Fruit fly (Drosophila melanogaster) whole organism, embryonic: ENCODE results near the gene CG15890.
A peak's percentile ranks its signal among the peaks of the same experiment; 100 is the strongest.

ENCODE experiments used
- Adf1 ChIP-seq: fragments of 200-800 bp; sonication (Bioruptor generic); IDR thresholded peaks from 2 replicates; pipeline ENCODE4 v1.3.6; 2022; ENCODE audit warnings: missing biosample characterization, missing genetic modification characterization
- Aef1 ChIP-seq: fragments of 200-800 bp; sonication (Bioruptor generic); IDR thresholded peaks from 3 replicates; pipeline ENCODE4 v1.3.6; 2022; ENCODE audit warnings: missing biosample characterization, missing genetic modification characterization
- Antp ChIP-seq: fragments of 200-800 bp; sonication (Bioruptor generic); optimal IDR thresholded peaks from 3 replicates; lab custom pipeline; 2016; ENCODE audit warnings: missing biosample characterization, missing genetic modification characterization
- CG10321 ChIP-seq: fragments of 200-800 bp; sonication (Bioruptor generic); IDR thresholded peaks from 2 replicates; pipeline ENCODE4 v1.3.6; 2022; ENCODE audit warnings: missing biosample characterization, missing genetic modification characterization
- CG11456 ChIP-seq: fragments of 200-800 bp; sonication (Bioruptor generic); IDR thresholded peaks from 3 replicates; pipeline ENCODE4 v1.3.6; 2022; ENCODE audit warnings: missing biosample characterization, missing genetic modification characterization
- CG12769 ChIP-seq: fragments of 200-800 bp; sonication (Bioruptor generic); optimal IDR thresholded peaks from 2 replicates; lab custom pipeline; 2019; ENCODE audit warnings: missing biosample characterization, mild to moderate bottlenecking, missing genetic modification characterization, moderate library complexity
- CG13287 ChIP-seq: fragments of 200-800 bp; sonication (Bioruptor generic); IDR thresholded peaks from 2 replicates; pipeline ENCODE4 v1.3.6; 2022; ENCODE audit warnings: missing biosample characterization, missing genetic modification characterization; ENCODE audit not compliant: partially characterized antibody
- CG14667 ChIP-seq: fragments of 200-800 bp; sonication (Bioruptor generic); IDR thresholded peaks from 2 replicates; pipeline ENCODE4 v1.3.6; 2022; ENCODE audit warnings: missing biosample characterization, missing genetic modification characterization
- CG15269 ChIP-seq: fragments of 200-800 bp; sonication (Bioruptor generic); optimal IDR thresholded peaks from 2 replicates; lab custom pipeline; 2018; ENCODE audit warnings: missing biosample characterization, mild to moderate bottlenecking, missing genetic modification characterization, moderate library complexity
- CG16779 ChIP-seq: fragments of 200-800 bp; sonication (Bioruptor generic); IDR thresholded peaks from 2 replicates; pipeline ENCODE4 v1.3.6; 2022; ENCODE audit warnings: missing biosample characterization, missing genetic modification characterization
- CG17802 ChIP-seq: fragments of 200-800 bp; sonication (Bioruptor generic); optimal IDR thresholded peaks from 2 replicates; lab custom pipeline; 2018; ENCODE audit warnings: missing biosample characterization, mild to moderate bottlenecking, missing genetic modification characterization, moderate library complexity
- CG17829 ChIP-seq: fragments of 200-800 bp; optimal IDR thresholded peaks from 2 replicates; lab custom pipeline; 2019; ENCODE audit warnings: missing biosample characterization, mild to moderate bottlenecking, missing genetic modification characterization, moderate library complexity
- CG2678 ChIP-seq: fragments of 200-800 bp; sonication (Bioruptor generic); optimal IDR thresholded peaks from 3 replicates; lab custom pipeline; 2019; ENCODE audit warnings: missing biosample characterization, mild to moderate bottlenecking, missing genetic modification characterization, moderate library complexity
- CG31365 ChIP-seq: fragments of 200-800 bp; sonication (Bioruptor generic); optimal IDR thresholded peaks from 2 replicates; lab custom pipeline; 2018; ENCODE audit warnings: missing biosample characterization, mild to moderate bottlenecking, missing genetic modification characterization
- CG32767 ChIP-seq: fragments of 200-800 bp; sonication (Bioruptor generic); IDR thresholded peaks from 2 replicates; pipeline ENCODE4 v1.3.6; 2022; ENCODE audit warnings: missing biosample characterization, missing genetic modification characterization
- CG34422 ChIP-seq: fragments of 200-800 bp; sonication (Bioruptor generic); IDR thresholded peaks from 3 replicates; pipeline ENCODE4 v1.3.6; 2022; ENCODE audit warnings: missing biosample characterization, missing genetic modification characterization
- CG4617 ChIP-seq: fragments of 200-800 bp; sonication (Bioruptor generic); optimal IDR thresholded peaks from 3 replicates; lab custom pipeline; 2016; ENCODE audit warnings: missing biosample characterization, missing genetic modification characterization, borderline replicate concordance
- CG4820 ChIP-seq: fragments of 200-800 bp; sonication (Bioruptor generic); optimal IDR thresholded peaks from 3 replicates; lab custom pipeline; 2016; ENCODE audit warnings: missing biosample characterization, missing genetic modification characterization
- CG7745 ChIP-seq: fragments of 200-800 bp; sonication (Bioruptor generic); optimal IDR thresholded peaks from 2 replicates; lab custom pipeline; 2018; ENCODE audit warnings: missing biosample characterization, mild to moderate bottlenecking, missing genetic modification characterization, moderate library complexity
- CG7963 ChIP-seq: fragments of 200-800 bp; sonication (Bioruptor generic); IDR thresholded peaks from 3 replicates; pipeline ENCODE4 v1.3.6; 2022; ENCODE audit warnings: missing biosample characterization, missing genetic modification characterization; ENCODE audit not compliant: partially characterized antibody
- D ChIP-seq, 2 experiments: fragments of 200-800 bp in 1 of 2; fragments of >200 bp in 1 of 2; sonication (Bioruptor generic) in 1 of 2; optimal IDR thresholded peaks; 2 replicates in 1 of 2; 3 replicates in 1 of 2; lab custom pipeline; 2017; ENCODE audit warnings: mild to moderate bottlenecking in 1 of 2, missing biosample characterization in 1 of 2, missing genetic modification characterization in 1 of 2, missing genetic modification reagents in 1 of 2
- D19A ChIP-seq: fragments of 200-800 bp; optimal IDR thresholded peaks from 3 replicates; lab custom pipeline; 2019; ENCODE audit warnings: missing biosample characterization, mild to moderate bottlenecking, missing genetic modification characterization, moderate library complexity
- Dad ChIP-seq: fragments of 200-800 bp; sonication (Bioruptor generic); optimal IDR thresholded peaks from 3 replicates; lab custom pipeline; 2016; ENCODE audit warnings: missing biosample characterization, missing genetic modification characterization
- Dp ChIP-seq: fragments of 200-800 bp; sonication (Bioruptor generic); optimal IDR thresholded peaks from 2 replicates; lab custom pipeline; 2018; ENCODE audit warnings: missing biosample characterization, mild to moderate bottlenecking, missing genetic modification characterization, moderate library complexity
- Dref ChIP-seq: fragments of 200-800 bp; sonication (Bioruptor generic); IDR thresholded peaks from 2 replicates; pipeline ENCODE4 v1.3.6; 2022; ENCODE audit warnings: missing biosample characterization, missing genetic modification characterization
- Drgx ChIP-seq: fragments of 200-800 bp; sonication (Bioruptor generic); IDR thresholded peaks from 2 replicates; pipeline ENCODE4 v1.3.6; 2022; ENCODE audit warnings: missing biosample characterization, missing genetic modification characterization
- Hmr ChIP-seq: fragments of 200-800 bp; sonication (Bioruptor generic); optimal IDR thresholded peaks from 3 replicates; lab custom pipeline; 2017; ENCODE audit warnings: mild to moderate bottlenecking, missing biosample characterization, missing genetic modification reagents, missing genetic modification characterization
- Hmx ChIP-seq: fragments of 200-800 bp; sonication (Bioruptor generic); optimal IDR thresholded peaks from 2 replicates; lab custom pipeline; 2016; ENCODE audit warnings: missing biosample characterization, missing genetic modification characterization
- Hr39 ChIP-seq: fragments of >200 bp; optimal IDR thresholded peaks from 2 replicates; lab custom pipeline; 2017
- Rfx ChIP-seq: fragments of 200-800 bp; sonication (Bioruptor generic); IDR thresholded peaks from 2 replicates; pipeline ENCODE4 v1.3.6; 2022; ENCODE audit warnings: missing biosample characterization, missing genetic modification characterization
- Rx ChIP-seq: fragments of 200-800 bp; sonication (Bioruptor generic); IDR thresholded peaks from 2 replicates; pipeline ENCODE4 v1.3.6; 2022; ENCODE audit warnings: missing biosample characterization, missing genetic modification characterization
- Taf1 ChIP-seq: fragments of 200-800 bp; sonication (Bioruptor generic); IDR thresholded peaks from 2 replicates; pipeline ENCODE4 v1.3.6; 2022; ENCODE audit warnings: missing biosample characterization, missing genetic modification characterization
- Trl ChIP-seq, 3 experiments: fragments of >200 bp in 2 of 3; fragments of 200-800 bp in 1 of 3; sonication (Bioruptor generic) in 1 of 3; optimal IDR thresholded peaks; 2 replicates in 1 of 3; 3 replicates in 2 of 3; lab custom pipeline; 2016 to 2017; ENCODE audit warnings: missing biosample characterization in 1 of 3, missing genetic modification characterization in 1 of 3
- bigmax ChIP-seq: fragments of 200-800 bp; sonication (Bioruptor generic); optimal IDR thresholded peaks from 2 replicates; lab custom pipeline; 2018; ENCODE audit warnings: missing biosample characterization, mild to moderate bottlenecking, missing genetic modification characterization
- dmrt99B ChIP-seq: fragments of 200-800 bp; sonication (Bioruptor generic); optimal IDR thresholded peaks from 2 replicates; lab custom pipeline; 2018; ENCODE audit warnings: missing biosample characterization, mild to moderate bottlenecking, missing genetic modification characterization, moderate library complexity
- dysf ChIP-seq: fragments of 200-800 bp; sonication (Bioruptor generic); IDR thresholded peaks from 3 replicates; pipeline ENCODE4 v1.3.6; 2022; ENCODE audit warnings: missing biosample characterization, missing genetic modification characterization
- exex ChIP-seq: fragments of 200-800 bp; sonication (Bioruptor generic); optimal IDR thresholded peaks from 4 replicates; lab custom pipeline; 2018; ENCODE audit warnings: missing biosample characterization, mild to moderate bottlenecking, missing genetic modification characterization, moderate library complexity
- fd102C ChIP-seq: fragments of 200-800 bp; sonication (Bioruptor generic); optimal IDR thresholded peaks from 2 replicates; lab custom pipeline; 2018; ENCODE audit warnings: missing biosample characterization, mild to moderate bottlenecking, missing genetic modification characterization, moderate library complexity
- h ChIP-seq: fragments of >200 bp; optimal IDR thresholded peaks from 2 replicates; lab custom pipeline; 2017
- her ChIP-seq: fragments of 200-800 bp; sonication (Bioruptor generic); optimal IDR thresholded peaks from 2 replicates; lab custom pipeline; 2016; ENCODE audit warnings: missing biosample characterization, missing genetic modification characterization
- inv ChIP-seq: fragments of 200-800 bp; sonication (Bioruptor generic); IDR thresholded peaks from 2 replicates; pipeline ENCODE4 v1.3.6; 2022; ENCODE audit warnings: missing biosample characterization, missing genetic modification characterization; ENCODE audit not compliant: partially characterized antibody
- knrl ChIP-seq: fragments of 200-800 bp; sonication (Bioruptor generic); IDR thresholded peaks from 3 replicates; pipeline ENCODE4 v1.3.6; 2022; ENCODE audit warnings: missing biosample characterization, missing genetic modification characterization; ENCODE audit not compliant: partially characterized antibody
- maf-S ChIP-seq: fragments of 200-800 bp; sonication (Bioruptor generic); optimal IDR thresholded peaks from 2 replicates; lab custom pipeline; 2016; ENCODE audit warnings: missing biosample characterization, missing genetic modification characterization
- nom ChIP-seq: fragments of 200-800 bp; sonication (Bioruptor generic); optimal IDR thresholded peaks from 2 replicates; lab custom pipeline; 2017; ENCODE audit warnings: missing biosample characterization, missing genetic modification characterization, mild to moderate bottlenecking, moderate library complexity, missing genetic modification reagents
- pum ChIP-seq: fragments of 200-800 bp; sonication (Bioruptor generic); optimal IDR thresholded peaks from 2 replicates; lab custom pipeline; 2016; ENCODE audit warnings: missing biosample characterization, missing genetic modification characterization
- sqz ChIP-seq: fragments of 200-800 bp; sonication (Bioruptor generic); optimal IDR thresholded peaks from 3 replicates; lab custom pipeline; 2018; ENCODE audit warnings: missing biosample characterization, mild to moderate bottlenecking, missing genetic modification characterization
- stwl ChIP-seq: fragments of 200-800 bp; sonication (Bioruptor generic); optimal IDR thresholded peaks from 3 replicates; lab custom pipeline; 2018; ENCODE audit warnings: missing biosample characterization, mild to moderate bottlenecking, missing genetic modification characterization, moderate library complexity
- sug ChIP-seq: fragments of 200-800 bp; optimal IDR thresholded peaks from 2 replicates; lab custom pipeline; 2019; ENCODE audit warnings: missing biosample characterization, mild to moderate bottlenecking, missing genetic modification characterization, moderate library complexity
- tna ChIP-seq: fragments of 200-800 bp; sonication (Bioruptor generic); IDR thresholded peaks from 2 replicates; pipeline ENCODE4 v1.3.6; 2022; ENCODE audit warnings: missing biosample characterization, missing genetic modification characterization; ENCODE audit not compliant: partially characterized antibody
- zf30C ChIP-seq: fragments of 200-800 bp; sonication (Bioruptor generic); optimal IDR thresholded peaks from 3 replicates; lab custom pipeline; 2018; ENCODE audit warnings: missing biosample characterization, mild to moderate bottlenecking, missing genetic modification characterization

Gene CG15890

dm6 chrX:14717245-14717644 lies 48.3 kb downstream of the CG15890 start (continued):
- TF ChIP-seq CG16779, result 0 out of 2 replicates have a peak, but pooled peaks have one; percentile 42
- peak; percentile 56 for TF ChIP-seq Dad (GFP tag; lab: Kevin White, UChicago)
- no peak for TF ChIP-seq CG14667 (GFP tag; lab: Robert Waterston, UW)
- TF ChIP-seq CG10321 (GFP tag; lab: Robert Waterston, UW), result 0 out of 2 replicates have a peak, but pooled peaks have one; percentile 27
- TF ChIP-seq pum (GFP tag; lab: Kevin White, UChicago), result peak; percentile 67
- peak; percentile 85 for TF ChIP-seq dmrt99B (tag; lab: Kevin White, UChicago)
- no peak for TF ChIP-seq Dp (GFP tag; lab: Kevin White, UChicago)
- TF ChIP-seq Adf1 (GFP tag; lab: Robert Waterston, UW), result no peak
- no peak for TF ChIP-seq Hr39 (lab: Kevin White, UChicago)
- peak; percentile 53 for TF ChIP-seq nom (GFP tag; lab: Kevin White, UChicago)
- peak; percentile 64 for TF ChIP-seq CG4820
- no peak for TF ChIP-seq h
- TF ChIP-seq Hmr (GFP tag; lab: Kevin White, UChicago), result peak; percentile 85
- TF ChIP-seq Drgx, result peak; percentile 60
- TF ChIP-seq CG2678, result peak; percentile 86
- TF ChIP-seq CG31365 (tag; lab: Kevin White, UChicago), result peak; percentile 77
- peak; percentile 38 for TF ChIP-seq maf-S (GFP tag; lab: Kevin White, UChicago)
- TF ChIP-seq exex (tag; lab: Kevin White, UChicago), result peak; percentile 23
- TF ChIP-seq CG12769 (tag; lab: Kevin White, UChicago), result peak; percentile 68
- peak; percentile 58 for TF ChIP-seq CG17802 (tag; lab: Kevin White, UChicago)
- peak; percentile 51 for TF ChIP-seq Rx (GFP tag; lab: Robert Waterston, UW)
- TF ChIP-seq CG11456 (GFP tag; lab: Robert Waterston, UW), result peak; percentile 76
- peak; percentile 76 for TF ChIP-seq fd102C (GFP tag; lab: Kevin White, UChicago)
- no peak for TF ChIP-seq zf30C
- TF ChIP-seq CG13287 (GFP tag; lab: Robert Waterston, UW), result no peak
- TF ChIP-seq knrl (GFP tag; lab: Robert Waterston, UW), result no peak
- no peak for TF ChIP-seq inv
- no peak for TF ChIP-seq CG7963 (GFP tag; lab: Robert Waterston, UW)
- peak; percentile 45 for TF ChIP-seq sug (tag; lab: Kevin White, UChicago)
- TF ChIP-seq Rfx (GFP tag; lab: Robert Waterston, UW), result peak; percentile 74
- no peak; the same call in 1 of the 2 replicates for TF ChIP-seq Taf1 (GFP tag; lab: Robert Waterston, UW)
- no peak for TF ChIP-seq D (optimal IDR thresholded peaks at IDR 0.05; lab: Kevin White, UChicago)
- TF ChIP-seq D (GFP tag; optimal IDR thresholded peaks at IDR 0.05; lab: Kevin White, UChicago), result peak; percentile 85
- peak; percentile 61 for TF ChIP-seq CG32767 (GFP tag; lab: Robert Waterston, UW)
- peak; percentile 41 for TF ChIP-seq D19A (tag; lab: Kevin White, UChicago)
- peak; percentile 37 for TF ChIP-seq bigmax
- peak; percentile 38; the same call in 2 of the 3 replicates for TF ChIP-seq Aef1 (GFP tag; lab: Robert Waterston, UW)
- no peak for TF ChIP-seq tna (GFP tag; lab: Robert Waterston, UW)
- peak; percentile 61; the same call in 2 of the 3 replicates for TF ChIP-seq CG34422 (GFP tag; lab: Robert Waterston, UW)
- TF ChIP-seq dysf (GFP tag; lab: Robert Waterston, UW), result peak; percentile 75
- TF ChIP-seq Antp (GFP tag; lab: Kevin White, UChicago), result peak; percentile 73
- peak; percentile 71 for TF ChIP-seq sqz (GFP tag; lab: Kevin White, UChicago)
- no peak for TF ChIP-seq Trl (optimal IDR thresholded peaks at IDR 0.05; lab: Kevin White, UChicago)
- peak; percentile 84 for TF ChIP-seq Trl (GFP tag; optimal IDR thresholded peaks at IDR 0.05; lab: Kevin White, UChicago)
- TF ChIP-seq CG7745 (tag; lab: Kevin White, UChicago), result no peak
- TF ChIP-seq CG17829 (tag; lab: Kevin White, UChicago), result peak; percentile 56
- TF ChIP-seq Hmx (GFP tag; lab: Kevin White, UChicago), result no peak
- TF ChIP-seq her (GFP tag; lab: Kevin White, UChicago), result peak; percentile 68
- TF ChIP-seq CG15269 (tag; lab: Kevin White, UChicago), result peak; percentile 72
- TF ChIP-seq Dref (GFP tag; lab: Robert Waterston, UW), result peak; percentile 22; the same call in 1 of the 2 replicates
- peak; percentile 24 for TF ChIP-seq CG4617 (GFP tag; lab: Kevin White, UChicago)
- no peak for TF ChIP-seq stwl (tag; lab: Kevin White, UChicago)
